Fruit fly (Drosophila melanogaster) whole organism, wandering third instar larva: ENCODE results near the gene CG2924.
A peak's percentile ranks its signal among the peaks of the same experiment; 100 is the strongest.

Experiments
- Abd-B ChIP-seq: fragments of >200 bp; optimal IDR thresholded peaks from 2 replicates; lab custom pipeline; 2017; ENCODE audit warnings: missing biosample characterization, missing genetic modification characterization
- CG32264 ChIP-seq: fragments of 200-800 bp; sonication (Bioruptor generic); optimal IDR thresholded peaks from 2 replicates; lab custom pipeline; 2016; ENCODE audit warnings: missing biosample characterization, missing genetic modification characterization
- CG9705 ChIP-seq: fragments of 200-800 bp; sonication (Bioruptor generic); optimal IDR thresholded peaks from 2 replicates; lab custom pipeline; 2018; ENCODE audit warnings: missing biosample characterization, mild to moderate bottlenecking, missing genetic modification characterization
- CrebA ChIP-seq: fragments of 200-800 bp; sonication (Bioruptor generic); optimal IDR thresholded peaks from 2 replicates; lab custom pipeline; 2016; ENCODE audit warnings: missing biosample characterization, mild to moderate bottlenecking, missing genetic modification characterization, borderline replicate concordance
- Dfd ChIP-seq: fragments of >200 bp; optimal IDR thresholded peaks from 2 replicates; lab custom pipeline; 2017; ENCODE audit warnings: missing biosample characterization, missing genetic modification characterization
- Dif ChIP-seq: fragments of 200-275, 200-300 bp; sonication (Bioruptor generic); optimal IDR thresholded peaks from 2 replicates; lab custom pipeline; 2018; ENCODE audit warnings: missing biosample characterization, missing genetic modification characterization; ENCODE audit not compliant: partially characterized antibody
- GATAd ChIP-seq: sonication (Bioruptor generic); optimal IDR thresholded peaks from 2 replicates; lab custom pipeline; 2016; ENCODE audit warnings: missing biosample characterization, missing genetic modification characterization
- HLH106 ChIP-seq: fragments of 200-800 bp; optimal IDR thresholded peaks from 3 replicates; lab custom pipeline; 2019; ENCODE audit warnings: missing biosample characterization, mild to moderate bottlenecking, missing genetic modification characterization, moderate library complexity
- Hnf4 ChIP-seq: fragments of 200-800 bp; sonication (Bioruptor generic); optimal IDR thresholded peaks from 2 replicates; lab custom pipeline; 2016; ENCODE audit warnings: missing biosample characterization, mild to moderate bottlenecking, missing genetic modification characterization
- Hr78 ChIP-seq: fragments of >200 bp; optimal IDR thresholded peaks from 2 replicates; lab custom pipeline; 2017; ENCODE audit warnings: missing biosample characterization, missing genetic modification characterization
- Hr83 ChIP-seq: fragments of 200-300 bp; sonication (Bioruptor generic); optimal IDR thresholded peaks from 2 replicates; lab custom pipeline; 2016; ENCODE audit warnings: missing biosample characterization, mild to moderate bottlenecking, missing genetic modification characterization, moderate library complexity; ENCODE audit not compliant: poor library complexity, severe bottlenecking
- Jra ChIP-seq: sonication (Bioruptor generic); optimal IDR thresholded peaks from 2 replicates; lab custom pipeline; 2016; ENCODE audit warnings: missing biosample characterization, missing genetic modification characterization
- Mio ChIP-seq: sonication (Bioruptor generic); optimal IDR thresholded peaks from 2 replicates; lab custom pipeline; 2016; ENCODE audit warnings: missing biosample characterization, missing genetic modification characterization
- Myc ChIP-seq: fragments of >200 bp; optimal IDR thresholded peaks from 2 replicates; lab custom pipeline; 2017
- N ChIP-seq: fragments of >200 bp; optimal IDR thresholded peaks from 2 replicates; lab custom pipeline; 2018; ENCODE audit warnings: missing biosample characterization, missing external identifiers, missing genetic modification characterization
- OdsH ChIP-seq: fragments of 200-800 bp; sonication (Bioruptor generic); optimal IDR thresholded peaks from 2 replicates; lab custom pipeline; 2016; ENCODE audit warnings: missing biosample characterization, mild to moderate bottlenecking, missing genetic modification characterization
- Rel ChIP-seq, 2 experiments: fragments of 200-800 bp; sonication (Bioruptor generic) in 1 of 2; optimal IDR thresholded peaks; 2 replicates in 1 of 2; 3 replicates in 1 of 2; lab custom pipeline; 2016 to 2019; ENCODE audit warnings: mild to moderate bottlenecking in 2 of 2, missing biosample characterization in 2 of 2, missing genetic modification characterization in 2 of 2, moderate library complexity in 1 of 2
- Sp1 ChIP-seq: fragments of 200-800 bp; sonication (Bioruptor generic); optimal IDR thresholded peaks from 3 replicates; lab custom pipeline; 2019; ENCODE audit warnings: missing biosample characterization, mild to moderate bottlenecking, missing genetic modification characterization, moderate library complexity
- Vsx2 ChIP-seq: fragments of 200-300, 225-300 bp; sonication (Bioruptor generic); optimal IDR thresholded peaks from 2 replicates; lab custom pipeline; 2018; ENCODE audit warnings: missing biosample characterization, missing genetic modification characterization; ENCODE audit not compliant: partially characterized antibody
- br ChIP-seq: fragments of 200-800 bp; sonication (Bioruptor generic); optimal IDR thresholded peaks from 2 replicates; lab custom pipeline; 2016; ENCODE audit warnings: missing biosample characterization, missing genetic modification characterization
- brk ChIP-seq: fragments of 200-800 bp; sonication (Bioruptor generic); optimal IDR thresholded peaks from 2 replicates; lab custom pipeline; 2016; ENCODE audit warnings: missing biosample characterization, mild to moderate bottlenecking, missing genetic modification characterization
- dl ChIP-seq, 2 experiments: fragments of 175-275, 200-275 bp in 1 of 2; fragments of 200-275 bp in 1 of 2; sonication (Bioruptor generic); optimal IDR thresholded peaks; lab custom pipeline; 2018; ENCODE audit warnings: mild to moderate bottlenecking in 2 of 2, missing biosample characterization in 2 of 2, missing genetic modification characterization in 2 of 2, moderate library complexity in 2 of 2; ENCODE audit not compliant: partially characterized antibody in 2 of 2, insufficient read depth in 1 of 2
- dmrt93B ChIP-seq: fragments of 200-800 bp; sonication (Bioruptor generic); optimal IDR thresholded peaks from 2 replicates; lab custom pipeline; 2018; ENCODE audit warnings: missing biosample characterization, mild to moderate bottlenecking, missing genetic modification characterization
- dsf ChIP-seq: sonication (Bioruptor generic); optimal IDR thresholded peaks from 2 replicates; lab custom pipeline; 2016; ENCODE audit warnings: missing biosample characterization, missing genetic modification characterization, borderline replicate concordance
- ey ChIP-seq: fragments of 200-800 bp; sonication (Bioruptor generic); optimal IDR thresholded peaks from 2 replicates; lab custom pipeline; 2016; ENCODE audit warnings: missing biosample characterization, missing genetic modification characterization
- foxo ChIP-seq, 2 experiments: fragments of 200-800 bp; sonication (Bioruptor generic); optimal IDR thresholded peaks; 2 replicates in 1 of 2; 3 replicates in 1 of 2; lab custom pipeline; 2016 to 2017; ENCODE audit warnings: missing biosample characterization in 2 of 2, missing genetic modification characterization in 2 of 2
- fru ChIP-seq: fragments of 200-800 bp; sonication (Bioruptor generic); optimal IDR thresholded peaks from 3 replicates; lab custom pipeline; 2016; ENCODE audit warnings: missing biosample characterization, mild to moderate bottlenecking, missing genetic modification characterization
- h ChIP-seq: fragments of 200-800 bp; sonication (Bioruptor generic); optimal IDR thresholded peaks from 3 replicates; lab custom pipeline; 2016; ENCODE audit warnings: missing biosample characterization, mild to moderate bottlenecking, missing genetic modification characterization
- jim ChIP-seq: fragments of 175-275, 200-325 bp; sonication (Bioruptor generic); optimal IDR thresholded peaks from 2 replicates; lab custom pipeline; 2016; ENCODE audit warnings: missing biosample characterization, mild to moderate bottlenecking, missing genetic modification characterization
- lola ChIP-seq: fragments of >200 bp; optimal IDR thresholded peaks from 2 replicates; lab custom pipeline; 2017; ENCODE audit warnings: missing biosample characterization, missing genetic modification characterization
- pan ChIP-seq: fragments of >200 bp; optimal IDR thresholded peaks from 2 replicates; lab custom pipeline; 2017
- psq ChIP-seq: fragments of 200-800 bp; sonication (Bioruptor generic); optimal IDR thresholded peaks from 3 replicates; lab custom pipeline; 2017; ENCODE audit warnings: missing biosample characterization, mild to moderate bottlenecking, missing genetic modification characterization, moderate library complexity
- rgr ChIP-seq: fragments of 200-800 bp; sonication (Bioruptor generic); optimal IDR thresholded peaks from 3 replicates; lab custom pipeline; 2016; ENCODE audit warnings: missing biosample characterization, mild to moderate bottlenecking, missing genetic modification characterization
- sage ChIP-seq: fragments of 200-800 bp; sonication (Bioruptor generic); optimal IDR thresholded peaks from 2 replicates; lab custom pipeline; 2016; ENCODE audit warnings: missing biosample characterization, mild to moderate bottlenecking, missing genetic modification characterization
- sv ChIP-seq: fragments of 200-800 bp; sonication (Bioruptor generic); optimal IDR thresholded peaks from 3 replicates; lab custom pipeline; 2016; ENCODE audit warnings: missing biosample characterization, missing genetic modification characterization
- tai ChIP-seq: sonication (Bioruptor generic); optimal IDR thresholded peaks from 2 replicates; lab custom pipeline; 2016; ENCODE audit warnings: missing biosample characterization, missing genetic modification characterization
- usp ChIP-seq: fragments of >200 bp; optimal IDR thresholded peaks from 2 replicates; lab custom pipeline; 2017; ENCODE audit warnings: missing biosample characterization, missing genetic modification characterization
- woc ChIP-seq: sonication (Bioruptor generic); optimal IDR thresholded peaks from 2 replicates; lab custom pipeline; 2016; ENCODE audit warnings: missing biosample characterization, mild to moderate bottlenecking, missing genetic modification characterization

Gene CG2924

DNA sequence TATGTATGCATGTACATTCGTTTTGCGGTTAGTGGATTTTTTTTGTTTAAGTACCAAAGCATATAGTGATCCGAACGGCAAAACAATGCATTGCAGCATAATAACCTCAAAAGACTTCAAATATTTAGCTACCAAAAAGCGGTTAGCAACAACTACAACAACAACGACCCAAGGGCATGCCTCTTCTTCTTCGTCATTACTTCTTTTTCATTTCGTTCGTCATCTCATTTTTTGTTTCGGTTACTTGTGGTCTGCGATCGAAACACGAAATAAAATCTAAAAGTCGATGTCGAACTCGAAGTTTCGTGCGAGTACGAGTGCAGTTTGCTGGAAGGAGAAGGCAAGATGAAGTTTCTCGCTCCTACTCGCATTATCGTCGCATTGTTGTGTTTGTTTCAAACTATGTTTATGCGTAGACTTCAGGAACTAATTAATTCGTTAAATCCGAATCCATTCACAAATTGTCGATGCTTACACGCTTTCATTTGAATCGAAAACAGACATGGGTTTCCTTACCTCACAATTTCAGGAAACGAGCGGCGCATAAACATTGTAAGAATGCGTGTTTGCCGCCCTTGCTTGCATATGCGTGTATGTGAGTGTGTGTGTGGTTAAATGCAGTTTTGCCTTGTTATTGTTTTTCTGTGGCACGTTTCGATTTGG lies 28.3 kb upstream of the CG2924 start:
- TF ChIP-seq br (GFP tag; lab: Kevin White, UChicago): peak; percentile 92
- peak; percentile 5 to 93 for TF ChIP-seq foxo (GFP tag; optimal IDR thresholded peaks at IDR 0.05; lab: Kevin White, UChicago)
- peak; percentile 82 for TF ChIP-seq brk (GFP tag; lab: Kevin White, UChicago)
- peak; percentile 76 for TF ChIP-seq CG9705 (GFP tag; lab: Kevin White, UChicago)
- peak; percentile 93 for TF ChIP-seq rgr (GFP tag; lab: Kevin White, UChicago)
- TF ChIP-seq CrebA (GFP tag; lab: Kevin White, UChicago): no peak
- peak; percentile 77 for TF ChIP-seq Hr83 (GFP tag; lab: Kevin White, UChicago)
- TF ChIP-seq dsf: peak; percentile 31
- no peak for TF ChIP-seq Vsx2 (GFP tag; lab: Kevin White, UChicago)
- peak; percentile 17 for TF ChIP-seq GATAd (GFP tag; lab: Kevin White, UChicago)
- TF ChIP-seq tai (GFP tag; lab: Kevin White, UChicago): peak; percentile 81
- TF ChIP-seq Dif (GFP tag; lab: Kevin White, UChicago): no peak
- peak; percentile 91 for TF ChIP-seq HLH106 (tag; lab: Kevin White, UChicago)
- TF ChIP-seq woc (GFP tag; lab: Kevin White, UChicago): peak; percentile 95
- TF ChIP-seq h (GFP tag; lab: Kevin White, UChicago): peak; percentile 94
- peak; percentile 87 for TF ChIP-seq psq (GFP tag; lab: Kevin White, UChicago)
- TF ChIP-seq Myc: no peak
- peak; percentile 87 for TF ChIP-seq dmrt93B
- TF ChIP-seq Abd-B: no peak
- no peak for TF ChIP-seq N (GFP tag; lab: Kevin White, UChicago)
- TF ChIP-seq lola (GFP tag; lab: Kevin White, UChicago): no peak
- TF ChIP-seq OdsH (GFP tag; lab: Kevin White, UChicago): peak; percentile 91
- peak; percentile 90 for TF ChIP-seq Hnf4
- TF ChIP-seq Sp1: peak; percentile 88
- TF ChIP-seq Mio (GFP tag; lab: Kevin White, UChicago): no peak
- TF ChIP-seq ey (GFP tag; lab: Kevin White, UChicago): peak; percentile 91
- TF ChIP-seq sage: peak; percentile 89
- TF ChIP-seq sv (GFP tag; lab: Kevin White, UChicago): peak; percentile 69
- no peak for TF ChIP-seq Hr78 (GFP tag; lab: Kevin White, UChicago)
- TF ChIP-seq jim: no peak
- peak; percentile 88 for TF ChIP-seq CG32264 (GFP tag; lab: Kevin White, UChicago)
- peak; percentile 72 for TF ChIP-seq Jra (GFP tag; lab: Kevin White, UChicago)
- TF ChIP-seq usp: no peak
- peak; percentile 77 for TF ChIP-seq Rel (GFP tag; optimal IDR thresholded peaks at IDR 0.05; lab: Kevin White, UChicago)
- TF ChIP-seq Rel (tag; optimal IDR thresholded peaks at IDR 0.05; lab: Kevin White, UChicago): peak; percentile 50
- no peak for TF ChIP-seq Dfd (GFP tag; lab: Kevin White, UChicago)
- peak; percentile 94 for TF ChIP-seq fru
- TF ChIP-seq pan (lab: Kevin White, UChicago): no peak
- no peak for TF ChIP-seq dl (GFP tag; optimal IDR thresholded peaks at IDR 0.05; lab: Kevin White, UChicago; ENCODE audit: insufficient read depth in 1 of 2, partially characterized antibody in 2 of 2)

DNA sequence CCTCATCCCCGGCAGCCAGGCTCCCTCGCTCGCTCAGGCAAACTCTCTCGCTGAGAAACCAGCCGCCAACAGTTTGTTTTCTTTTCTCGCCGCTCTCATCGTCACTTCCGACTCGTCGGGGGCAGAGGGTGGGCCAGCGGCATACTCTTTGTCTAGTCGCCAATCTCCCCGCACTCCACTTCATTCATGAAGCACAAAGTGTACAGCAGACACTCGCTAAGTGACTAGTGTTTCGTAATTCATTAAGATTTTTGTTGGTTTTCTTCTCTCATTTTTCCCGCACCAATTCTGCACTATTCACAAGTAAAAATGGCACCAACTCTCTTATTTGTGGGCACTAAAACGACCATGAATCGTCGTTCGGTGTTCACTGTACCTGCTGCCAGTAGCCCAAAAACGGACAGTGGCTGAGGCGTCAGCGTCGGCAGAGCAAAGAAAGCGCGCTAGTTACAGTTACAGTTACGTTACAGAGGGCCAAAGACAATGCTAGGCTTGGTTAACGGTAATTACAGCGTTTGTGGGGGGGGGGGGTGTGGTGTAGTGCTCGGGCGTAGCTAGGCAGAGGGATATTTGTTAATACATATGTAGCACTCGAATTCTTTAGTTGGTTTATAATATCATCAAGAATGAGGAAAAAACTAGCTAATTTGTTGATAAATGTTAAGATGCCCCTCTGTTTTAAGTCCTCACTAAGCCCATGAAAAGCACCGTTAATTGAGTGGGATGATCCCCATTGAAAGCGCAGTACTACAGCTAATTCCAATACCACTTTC lies 27.1 kb upstream of the CG2924 start:
- TF ChIP-seq brk (GFP tag; lab: Kevin White, UChicago) (no peak), Mio (GFP tag; lab: Kevin White, UChicago) (peak; percentile 62), ey (GFP tag; lab: Kevin White, UChicago) (peak; percentile 93), Hnf4 (peak; percentile 85), CrebA (GFP tag; lab: Kevin White, UChicago) (no peak), jim (no peak), fru (peak; percentile 93), Rel (GFP tag; optimal IDR thresholded peaks at IDR 0.05; lab: Kevin White, UChicago) (no peak), Rel (tag; optimal IDR thresholded peaks at IDR 0.05; lab: Kevin White, UChicago) (peak; percentile 35), Jra (GFP tag; lab: Kevin White, UChicago) (peak; percentile 24), sv (GFP tag; lab: Kevin White, UChicago) (peak; percentile 97), dl (GFP tag; optimal IDR thresholded peaks at IDR 0.05; lab: Kevin White, UChicago; ENCODE audit: insufficient read depth in 1 of 2, partially characterized antibody in 2 of 2) (no peak), dmrt93B (peak; percentile 76), OdsH (GFP tag; lab: Kevin White, UChicago) (peak; percentile 81), usp (no peak), HLH106 (tag; lab: Kevin White, UChicago) (peak; percentile 84), Abd-B (no peak), psq (GFP tag; lab: Kevin White, UChicago) (peak; percentile 71), Hr83 (GFP tag; lab: Kevin White, UChicago) (no peak), GATAd (GFP tag; lab: Kevin White, UChicago) (no peak), h (GFP tag; lab: Kevin White, UChicago) (peak; percentile 94), Vsx2 (GFP tag; lab: Kevin White, UChicago) (no peak), N (GFP tag; lab: Kevin White, UChicago) (no peak), Sp1 (peak; percentile 81), rgr (GFP tag; lab: Kevin White, UChicago) (peak; percentile 89), Myc (no peak), sage (peak; percentile 57), Dif (GFP tag; lab: Kevin White, UChicago) (no peak), CG9705 (GFP tag; lab: Kevin White, UChicago) (no peak), Dfd (GFP tag; lab: Kevin White, UChicago) (no peak), woc (GFP tag; lab: Kevin White, UChicago) (peak; percentile 37), dsf (no peak), tai (GFP tag; lab: Kevin White, UChicago) (peak; percentile 69), Hr78 (GFP tag; lab: Kevin White, UChicago) (no peak), lola (GFP tag; lab: Kevin White, UChicago) (no peak), pan (lab: Kevin White, UChicago) (no peak), foxo (GFP tag; optimal IDR thresholded peaks at IDR 0.05; lab: Kevin White, UChicago) (peak; percentile 42 to 91)
